Worm (Caenorhabditis elegans): ENCODE measurements around the gene R102.1.

Gene R102.1

ce11 chrIV:10661760-10662159 is 24.1 kb upstream of the R102.1 start, which contains the start of gene fmo-1:
fmo-1 (plus strand) TSS chrIV:10661857.
- TF ChIP-seq nhr-237 (tag; optimal IDR thresholded peaks at IDR 0.05) = no peak
- peak; percentile 23 for TF ChIP-seq elt-2 (tag; optimal IDR thresholded peaks at IDR 0.05)

- no peak for TF ChIP-seq nhr-76 (tag; optimal IDR thresholded peaks at IDR 0.05)
- TF ChIP-seq C34B4.2 (tag; optimal IDR thresholded peaks at IDR 0.05) = no peak
- no peak for TF ChIP-seq efl-1 (optimal IDR thresholded peaks at IDR 0.05)
- no peak for TF ChIP-seq efl-1 (GFP tag; optimal IDR thresholded peaks at IDR 0.05 in 1 of 2)
- no peak for TF ChIP-seq snpc-4 (tag; optimal IDR thresholded peaks at IDR 0.05)
- no peak for TF ChIP-seq nhr-11 (tag; optimal IDR thresholded peaks at IDR 0.05)
- no peak for TF ChIP-seq egl-13 (tag; optimal IDR thresholded peaks at IDR 0.05)
- no peak for TF ChIP-seq unc-62 (GFP tag; optimal IDR thresholded peaks at IDR 0.05)
These were observed 21.7 kb upstream of the R102.1 start, which contains the start of gene K08C7.7 for ce11 chrIV:10664134-10664533. K08C7.7 (plus strand) TSS chrIV:10664434.

ce11 chrIV:10666523-10666922 is 19.3 kb upstream of the R102.1 start, which contains the start of gene epi-1:
epi-1 (plus strand) TSS chrIV:10666823.
- TF ChIP-seq nhr-85 (tag) = no peak
- TF ChIP-seq nhr-77 (tag; optimal IDR thresholded peaks at IDR 0.05) = no peak
- no peak for TF ChIP-seq zag-1 (tag; optimal IDR thresholded peaks at IDR 0.05)
- TF ChIP-seq pqm-1 (tag; optimal IDR thresholded peaks at IDR 0.05) = no peak
- no peak for TF ChIP-seq lin-15B (tag; optimal IDR thresholded peaks at IDR 0.05)
- no peak for TF ChIP-seq egl-13 (tag; optimal IDR thresholded peaks at IDR 0.05)
- TF ChIP-seq rnt-1 (tag; optimal IDR thresholded peaks at IDR 0.05) = peak; percentile 11

ce11 chrIV:10668561-10668960 is 17.3 kb upstream of the R102.1 start:
- TF ChIP-seq vab-15 (tag; optimal IDR thresholded peaks at IDR 0.05) (no peak), nhr-76 (tag; optimal IDR thresholded peaks at IDR 0.05) (no peak), hlh-17 (GFP tag; optimal IDR thresholded peaks at IDR 0.05; ENCODE audit: borderline replicate concordance) (no peak), nhr-84 (tag; optimal IDR thresholded peaks at IDR 0.05) (no peak), efl-3 (GFP tag; optimal IDR thresholded peaks at IDR 0.05) (no peak), nhr-90 (tag; optimal IDR thresholded peaks at IDR 0.05; ENCODE audit: poor library complexity) (no peak), ztf-4 (tag; optimal IDR thresholded peaks at IDR 0.05) (no peak), unc-130 (tag; optimal IDR thresholded peaks at IDR 0.05) (no peak), mep-1 (tag; optimal IDR thresholded peaks at IDR 0.05) (no peak), ama-1 (optimal IDR thresholded peaks at IDR 0.05) (no peak), sox-4 (tag; optimal IDR thresholded peaks at IDR 0.05) (no peak), lir-3 (tag; optimal IDR thresholded peaks at IDR 0.05; ENCODE audit: poor library complexity) (no peak), aly-2 (tag; optimal IDR thresholded peaks at IDR 0.05) (no peak)

ce11 chrIV:10680379-10680778 is 5.5 kb upstream of the R102.1 start, which contains the start of gene K08C7.4:
K08C7.4 (minus strand) TSS chrIV:10680479.
- TF ChIP-seq nhr-77 (tag; optimal IDR thresholded peaks at IDR 0.05) (no peak), nhr-90 (tag; optimal IDR thresholded peaks at IDR 0.05; ENCODE audit: poor library complexity) (no peak)

- TF ChIP-seq vab-15 (tag; optimal IDR thresholded peaks at IDR 0.05) (no peak), egl-13 (tag; optimal IDR thresholded peaks at IDR 0.05) (no peak), nhr-19 (GFP tag; conservative IDR thresholded peaks at IDR 0.05) (peak; percentile 40; the same call in 1 of the 2 replicates), egl-27 (tag; optimal IDR thresholded peaks at IDR 0.05) (no peak), nhr-85 (tag) (peak; percentile 41), ztf-11 (tag; optimal IDR thresholded peaks at IDR 0.05) (no peak), hpl-2 (GFP tag; optimal IDR thresholded peaks at IDR 0.05) (no peak), lsy-2 (tag; optimal IDR thresholded peaks at IDR 0.05) (no peak), ama-1 (optimal IDR thresholded peaks at IDR 0.05) (no peak), lin-35 (GFP tag; optimal IDR thresholded peaks at IDR 0.05) (peak in 1 of 2 experiments; percentile 69), fkh-8 (tag; optimal IDR thresholded peaks at IDR 0.05) (no peak), jun-1 (tag; optimal IDR thresholded peaks at IDR 0.05) (peak; percentile 28), C16A3.4 (tag; optimal IDR thresholded peaks at IDR 0.05) (peak; percentile 29), nhr-28 (tag; optimal IDR thresholded peaks at IDR 0.05) (no peak), zip-4 (GFP tag; optimal IDR thresholded peaks at IDR 0.05) (no peak), mdl-1 (tag; optimal IDR thresholded peaks at IDR 0.05) (peak in 1 of 2 experiments; percentile 94), nhr-84 (tag; optimal IDR thresholded peaks at IDR 0.05) (no peak), elt-3 (tag; optimal IDR thresholded peaks at IDR 0.05) (peak in 1 of 6 experiments; percentile 42), pag-3 (tag; optimal IDR thresholded peaks at IDR 0.05; ENCODE audit: borderline replicate concordance, insufficient read depth) (no peak), ceh-88 (GFP tag; IDR thresholded peaks at IDR 0.05) (no peak)
These were observed 3.6 kb upstream of the R102.1 start, which contains the start of gene fmo-2 for ce11 chrIV:10682155-10682749. fmo-2 (plus strand) TSS chrIV:10682524.

Measured in whole organism, L1 larva.